Fruit fly (Drosophila melanogaster) whole organism, embryonic: ENCODE results near the gene brn.

Source experiments
- Atf6 ChIP-seq: fragments of 200-800 bp; sonication (Bioruptor generic); IDR thresholded peaks from 2 replicates; pipeline ENCODE4 v1.3.6; 2022; ENCODE audit warnings: missing biosample characterization, missing genetic modification characterization
- CG10959 ChIP-seq: fragments of 200-800 bp; sonication (Bioruptor generic); IDR thresholded peaks from 2 replicates; pipeline ENCODE4 v1.3.6; 2022; ENCODE audit warnings: missing biosample characterization, missing genetic modification characterization
- CG12744 ChIP-seq: fragments of 200-800 bp; sonication (Bioruptor generic); optimal IDR thresholded peaks from 2 replicates; lab custom pipeline; 2016; ENCODE audit warnings: missing biosample characterization, missing genetic modification characterization
- CG13287 ChIP-seq: fragments of 200-800 bp; sonication (Bioruptor generic); IDR thresholded peaks from 2 replicates; pipeline ENCODE4 v1.3.6; 2022; ENCODE audit warnings: missing biosample characterization, missing genetic modification characterization; ENCODE audit not compliant: partially characterized antibody
- CG14710 ChIP-seq: fragments of 200-800 bp; sonication (Bioruptor generic); optimal IDR thresholded peaks from 3 replicates; lab custom pipeline; 2019; ENCODE audit warnings: missing biosample characterization, mild to moderate bottlenecking, missing genetic modification characterization, moderate library complexity
- CG2116 ChIP-seq: fragments of 200-800 bp; sonication (Bioruptor generic); optimal IDR thresholded peaks from 3 replicates; lab custom pipeline; 2018; ENCODE audit warnings: missing biosample characterization, mild to moderate bottlenecking, missing genetic modification characterization
- CG31365 ChIP-seq: fragments of 200-800 bp; sonication (Bioruptor generic); optimal IDR thresholded peaks from 2 replicates; lab custom pipeline; 2018; ENCODE audit warnings: missing biosample characterization, mild to moderate bottlenecking, missing genetic modification characterization
- CG32767 ChIP-seq: fragments of 200-800 bp; sonication (Bioruptor generic); IDR thresholded peaks from 2 replicates; pipeline ENCODE4 v1.3.6; 2022; ENCODE audit warnings: missing biosample characterization, missing genetic modification characterization
- CG42726 ChIP-seq: fragments of 200-800 bp; sonication (Bioruptor generic); IDR thresholded peaks from 2 replicates; pipeline ENCODE4 v1.3.6; 2022; ENCODE audit warnings: missing biosample characterization, missing genetic modification characterization; ENCODE audit not compliant: partially characterized antibody
- CG4730 ChIP-seq: fragments of 200-800 bp; sonication (Bioruptor generic); IDR thresholded peaks from 2 replicates; pipeline ENCODE4 v1.3.6; 2022; ENCODE audit warnings: missing biosample characterization, missing genetic modification characterization
- CG5953 ChIP-seq: fragments of 200-800 bp; sonication (Bioruptor generic); IDR thresholded peaks from 2 replicates; pipeline ENCODE4 v1.3.6; 2022; ENCODE audit warnings: missing biosample characterization, missing genetic modification characterization
- CG6654 ChIP-seq: fragments of 200-800 bp; sonication (Bioruptor generic); optimal IDR thresholded peaks from 2 replicates; lab custom pipeline; 2017; ENCODE audit warnings: missing biosample characterization, mild to moderate bottlenecking, missing genetic modification characterization
- CG6689 ChIP-seq: fragments of 200-800 bp; sonication (Bioruptor generic); IDR thresholded peaks from 2 replicates; pipeline ENCODE4 v1.3.6; 2022; ENCODE audit warnings: missing biosample characterization, missing genetic modification characterization
- CG7357 ChIP-seq: fragments of 200-800 bp; sonication (Bioruptor generic); IDR thresholded peaks from 3 replicates; pipeline ENCODE4 v1.3.6; 2022; ENCODE audit warnings: missing biosample characterization, missing genetic modification characterization
- CG7928 ChIP-seq: fragments of 200-800 bp; sonication (Bioruptor generic); optimal IDR thresholded peaks from 2 replicates; lab custom pipeline; 2017; ENCODE audit warnings: missing biosample characterization, mild to moderate bottlenecking, missing genetic modification characterization
- CG8290 ChIP-seq, 3 experiments: fragments of 200-800 bp; sonication (Bioruptor generic); optimal IDR thresholded peaks; 2 replicates each; lab custom pipeline; 2016 to 2019; ENCODE audit warnings: missing biosample characterization in 3 of 3, missing genetic modification characterization in 3 of 3, mild to moderate bottlenecking in 2 of 3, moderate library complexity in 1 of 3
- CoRest ChIP-seq: fragments of 200-800 bp; sonication (Bioruptor generic); optimal IDR thresholded peaks from 3 replicates; lab custom pipeline; 2018; ENCODE audit warnings: missing biosample characterization, mild to moderate bottlenecking, missing genetic modification characterization, moderate library complexity
- Dfd ChIP-seq, 2 experiments: fragments of >200 bp; optimal IDR thresholded peaks; 2 replicates each; lab custom pipeline; 2017; ENCODE audit warnings: missing biosample characterization in 2 of 2, missing genetic modification characterization in 2 of 2
- Ets97D ChIP-seq: fragments of 200-800 bp; sonication (Bioruptor generic); optimal IDR thresholded peaks from 3 replicates; lab custom pipeline; 2016; ENCODE audit warnings: missing biosample characterization, missing genetic modification characterization
- HLHmδ ChIP-seq: fragments of 200-800 bp; sonication (Bioruptor generic); optimal IDR thresholded peaks from 2 replicates; lab custom pipeline; 2018; ENCODE audit warnings: missing biosample characterization, mild to moderate bottlenecking, missing genetic modification characterization, moderate library complexity
- Hr51 ChIP-seq, 2 experiments: fragments of 200-800 bp; sonication (Bioruptor generic); optimal IDR thresholded peaks; 2 replicates in 1 of 2; 3 replicates in 1 of 2; lab custom pipeline; 2016 to 2018; ENCODE audit warnings: missing biosample characterization in 2 of 2, missing genetic modification characterization in 2 of 2, mild to moderate bottlenecking in 1 of 2, moderate library complexity in 1 of 2
- Hr78 ChIP-seq, 2 experiments: fragments of 200-800 bp in 1 of 2; fragments of >200 bp in 1 of 2; sonication (Bioruptor generic) in 1 of 2; optimal IDR thresholded peaks; 2 replicates each; lab custom pipeline; 2017 to 2019; ENCODE audit warnings: missing biosample characterization in 2 of 2, missing genetic modification characterization in 2 of 2, mild to moderate bottlenecking in 1 of 2, moderate library complexity in 1 of 2
- Meics ChIP-seq: fragments of 200-800 bp; sonication (Bioruptor generic); optimal IDR thresholded peaks from 2 replicates; lab custom pipeline; 2017; ENCODE audit warnings: missing biosample characterization, mild to moderate bottlenecking, missing genetic modification characterization
- Myb ChIP-seq: fragments of 200-800 bp; sonication (Bioruptor generic); optimal IDR thresholded peaks from 2 replicates; lab custom pipeline; 2016; ENCODE audit warnings: missing biosample characterization, missing genetic modification characterization
- NK7.1 ChIP-seq: fragments of 200-800 bp; sonication (Bioruptor generic); optimal IDR thresholded peaks from 3 replicates; lab custom pipeline; 2016; ENCODE audit warnings: missing biosample characterization, missing genetic modification characterization
- Opbp ChIP-seq: fragments of 200-800 bp; sonication (Bioruptor generic); IDR thresholded peaks from 3 replicates; pipeline ENCODE4 v1.3.6; 2022; ENCODE audit warnings: missing biosample characterization, missing genetic modification characterization; ENCODE audit not compliant: partially characterized antibody
- Poxn ChIP-seq: fragments of 200-800 bp; sonication (Bioruptor generic); IDR thresholded peaks from 2 replicates; pipeline ENCODE4 v1.3.6; 2022; ENCODE audit warnings: missing biosample characterization, missing genetic modification characterization
- Rx ChIP-seq: fragments of 200-800 bp; sonication (Bioruptor generic); IDR thresholded peaks from 2 replicates; pipeline ENCODE4 v1.3.6; 2022; ENCODE audit warnings: missing biosample characterization, missing genetic modification characterization
- al ChIP-seq: fragments of 200-800 bp; sonication (Bioruptor generic); IDR thresholded peaks from 2 replicates; pipeline ENCODE4 v1.3.6; 2022; ENCODE audit warnings: missing biosample characterization, missing genetic modification characterization
- amos ChIP-seq: fragments of 200-800 bp; sonication (Bioruptor generic); IDR thresholded peaks from 2 replicates; pipeline ENCODE4 v1.3.6; 2022; ENCODE audit warnings: missing biosample characterization, missing genetic modification characterization; ENCODE audit not compliant: partially characterized antibody
- ato ChIP-seq: fragments of 200-800 bp; sonication (Bioruptor generic); IDR thresholded peaks from 2 replicates; pipeline ENCODE4 v1.3.6; 2022; ENCODE audit warnings: missing biosample characterization, missing genetic modification characterization; ENCODE audit not compliant: partially characterized antibody
- az2 ChIP-seq: fragments of 200-800 bp; sonication (Bioruptor generic); optimal IDR thresholded peaks from 3 replicates; lab custom pipeline; 2016; ENCODE audit warnings: missing biosample characterization, missing genetic modification characterization
- dan ChIP-seq: fragments of 200-800 bp; sonication (Bioruptor generic); IDR thresholded peaks from 2 replicates; pipeline ENCODE4 v1.3.6; 2022; ENCODE audit warnings: missing biosample characterization, missing genetic modification characterization
- dati ChIP-seq: fragments of 200-800 bp; sonication (Bioruptor generic); IDR thresholded peaks from 2 replicates; pipeline ENCODE4 v1.3.6; 2022; ENCODE audit warnings: missing biosample characterization, missing genetic modification characterization
- dmrt11E ChIP-seq: fragments of 200-800 bp; sonication (Bioruptor generic); optimal IDR thresholded peaks from 3 replicates; lab custom pipeline; 2018; ENCODE audit warnings: missing biosample characterization, mild to moderate bottlenecking, missing genetic modification characterization, moderate library complexity
- ftz-f1 ChIP-seq: fragments of 200-800 bp; sonication (Bioruptor generic); optimal IDR thresholded peaks from 2 replicates; lab custom pipeline; 2016; ENCODE audit warnings: missing biosample characterization, missing genetic modification characterization
- hb ChIP-seq: fragments of 200-800 bp; sonication (Bioruptor generic); IDR thresholded peaks from 3 replicates; pipeline ENCODE4 v1.3.6; 2022; ENCODE audit warnings: missing biosample characterization, missing genetic modification characterization; ENCODE audit not compliant: partially characterized antibody
- insv ChIP-seq, 2 experiments: fragments of 200-800 bp; sonication (Bioruptor generic); optimal IDR thresholded peaks; 3 replicates each; lab custom pipeline; 2016 to 2018; ENCODE audit warnings: missing biosample characterization in 2 of 2, missing genetic modification characterization in 2 of 2
- lola ChIP-seq, 3 experiments: fragments of >200 bp in 2 of 3; fragments of 200-800 bp in 1 of 3; sonication (Bioruptor generic) in 1 of 3; optimal IDR thresholded peaks; 2 replicates each; lab custom pipeline; 2017 to 2019; ENCODE audit warnings: missing biosample characterization in 3 of 3, missing genetic modification characterization in 3 of 3, mild to moderate bottlenecking in 1 of 3, moderate library complexity in 1 of 3
- nau ChIP-seq: fragments of 200-800 bp; sonication (Bioruptor generic); optimal IDR thresholded peaks from 3 replicates; lab custom pipeline; 2017; ENCODE audit warnings: missing biosample characterization, mild to moderate bottlenecking, missing genetic modification characterization, missing genetic modification reagents
- nerfin-2 ChIP-seq: fragments of 200-800 bp; sonication (Bioruptor generic); IDR thresholded peaks from 2 replicates; pipeline ENCODE4 v1.3.6; 2022; ENCODE audit warnings: missing biosample characterization, missing genetic modification characterization; ENCODE audit not compliant: partially characterized antibody
- phol ChIP-seq: fragments of 200-800 bp; sonication (Bioruptor generic); optimal IDR thresholded peaks from 3 replicates; lab custom pipeline; 2018; ENCODE audit warnings: missing biosample characterization, mild to moderate bottlenecking, missing genetic modification characterization, moderate library complexity
- seq ChIP-seq: fragments of 200-800 bp; sonication (Bioruptor generic); IDR thresholded peaks from 2 replicates; pipeline ENCODE4 v1.3.6; 2022; ENCODE audit warnings: missing biosample characterization, missing genetic modification characterization
- sisA ChIP-seq: fragments of 200-800 bp; sonication (Bioruptor generic); IDR thresholded peaks from 2 replicates; pipeline ENCODE4 v1.3.6; 2022; ENCODE audit warnings: missing biosample characterization, missing genetic modification characterization
- sr ChIP-seq: fragments of 200-800 bp; sonication (Bioruptor generic); IDR thresholded peaks from 3 replicates; pipeline ENCODE4 v1.3.6; 2022; ENCODE audit warnings: missing biosample characterization, missing genetic modification characterization
- stwl ChIP-seq: fragments of 200-800 bp; sonication (Bioruptor generic); optimal IDR thresholded peaks from 3 replicates; lab custom pipeline; 2018; ENCODE audit warnings: missing biosample characterization, mild to moderate bottlenecking, missing genetic modification characterization, moderate library complexity

brn gene

dm6 chrX:4131049-4131629 lies 27.0 kb downstream of the brn start, which contains the start of gene GlcAT-I (continued):
- TF ChIP-seq CG14710 (tag; lab: Kevin White, UChicago), result peak; percentile 99
- TF ChIP-seq HLHmδ, result no peak
- TF ChIP-seq lola (GFP tag; optimal IDR thresholded peaks at IDR 0.05; lab: Kevin White, UChicago), result no peak
- no peak for TF ChIP-seq CG5953 (GFP tag; lab: Robert Waterston, UW)
- no peak for TF ChIP-seq seq
- no peak for TF ChIP-seq CG4730 (GFP tag; lab: Robert Waterston, UW)
- TF ChIP-seq Meics, result no peak
- TF ChIP-seq hb (GFP tag; lab: Robert Waterston, UW), result 0 out of 3 replicates have a peak, but pooled peaks have one; percentile 15
- TF ChIP-seq CG6654 (GFP tag; lab: Kevin White, UChicago), result no peak
- TF ChIP-seq Opbp (GFP tag; lab: Robert Waterston, UW), result peak; percentile 61; the same call in 1 of the 3 replicates
- TF ChIP-seq CG10959 (GFP tag; lab: Robert Waterston, UW), result no peak
- no peak for TF ChIP-seq nerfin-2 (GFP tag; lab: Robert Waterston, UW)
- no peak for TF ChIP-seq sisA (GFP tag; lab: Robert Waterston, UW)
- no peak for TF ChIP-seq CG32767 (GFP tag; lab: Robert Waterston, UW)
- no peak for TF ChIP-seq Hr78 (GFP tag; optimal IDR thresholded peaks at IDR 0.05; lab: Kevin White, UChicago)
- TF ChIP-seq sr (GFP tag; lab: Robert Waterston, UW), result no peak
- peak; percentile 36 for TF ChIP-seq CG2116 (GFP tag; lab: Kevin White, UChicago)

- TF ChIP-seq CG42726 (GFP tag; lab: Robert Waterston, UW) (0 out of 2 replicates have a peak, but pooled peaks have one; percentile 39), Atf6 (GFP tag; lab: Robert Waterston, UW) (no peak), Ets97D (GFP tag; lab: Kevin White, UChicago) (no peak), amos (GFP tag; lab: Robert Waterston, UW) (0 out of 2 replicates have a peak, but pooled peaks have one; percentile 6), dan (no peak), stwl (tag; lab: Kevin White, UChicago) (peak; percentile 96), Dfd (GFP tag; optimal IDR thresholded peaks at IDR 0.05; lab: Kevin White, UChicago) (peak in 1 of 2 experiments; percentile 82), CoRest (tag; lab: Kevin White, UChicago) (no peak), CG8290 (GFP tag; optimal IDR thresholded peaks at IDR 0.05; lab: Kevin White, UChicago) (peak; percentile 99), CG8290 (tag; optimal IDR thresholded peaks at IDR 0.05; lab: Kevin White, UChicago) (peak; percentile 53 to 94), CG13287 (GFP tag; lab: Robert Waterston, UW) (no peak), NK7.1 (GFP tag; lab: Kevin White, UChicago) (no peak), CG7928 (GFP tag; lab: Kevin White, UChicago) (peak; percentile 29), CG31365 (tag; lab: Kevin White, UChicago) (peak; percentile 91), Poxn (GFP tag; lab: Robert Waterston, UW) (no peak), insv (GFP tag; optimal IDR thresholded peaks at IDR 0.05; lab: Kevin White, UChicago) (no peak)
These were observed 34.9 kb downstream of the brn start for dm6 chrX:4139043-4139442.

- no peak for TF ChIP-seq az2
- no peak for TF ChIP-seq nau (GFP tag; lab: Kevin White, UChicago)
- TF ChIP-seq Hr51 (GFP tag; optimal IDR thresholded peaks at IDR 0.05; lab: Kevin White, UChicago), result peak in 1 of 2 experiments; percentile 5
- TF ChIP-seq ftz-f1 (GFP tag; lab: Kevin White, UChicago), result no peak
- TF ChIP-seq dmrt11E (tag; lab: Kevin White, UChicago), result no peak
- no peak for TF ChIP-seq Myb (GFP tag; lab: Kevin White, UChicago)
- TF ChIP-seq dati (GFP tag; lab: Robert Waterston, UW), result no peak
- no peak for TF ChIP-seq Rx (GFP tag; lab: Robert Waterston, UW)
- TF ChIP-seq phol (tag; lab: Kevin White, UChicago), result peak; percentile 4
- TF ChIP-seq ato (GFP tag; lab: Robert Waterston, UW), result no peak
- TF ChIP-seq al (GFP tag; lab: Robert Waterston, UW), result no peak
- no peak for TF ChIP-seq Meics
- no peak for TF ChIP-seq CG7357 (GFP tag; lab: Robert Waterston, UW)
- TF ChIP-seq CG12744, result no peak
- TF ChIP-seq CG6689 (GFP tag; lab: Robert Waterston, UW), result 0 out of 2 replicates have a peak, but pooled peaks have one; percentile 15
These were observed 46.8 kb downstream of the brn start for dm6 chrX:4150989-4151388.
